Worm (Caenorhabditis elegans): ENCODE measurements around the gene nuo-4.

- no peak for TF ChIP-seq dao-5 (tag; optimal IDR thresholded peaks at IDR 0.05)
- TF ChIP-seq him-1 (tag; optimal IDR thresholded peaks at IDR 0.05) = no peak
These were observed 40.9 kb upstream of the nuo-4 start for ce11 chrIII:7199467-7199866.
